Fruit fly (Drosophila melanogaster) whole organism, wandering third instar larva: ENCODE measurements around the gene Dhc62B.

Source experiments
- Dfd ChIP-seq: fragments of >200 bp; optimal IDR thresholded peaks from 2 replicates; lab custom pipeline; 2017; ENCODE audit warnings: missing biosample characterization, missing genetic modification characterization
- Hr78 ChIP-seq: fragments of >200 bp; optimal IDR thresholded peaks from 2 replicates; lab custom pipeline; 2017; ENCODE audit warnings: missing biosample characterization, missing genetic modification characterization
- fru ChIP-seq: fragments of 200-800 bp; sonication (Bioruptor generic); optimal IDR thresholded peaks from 3 replicates; lab custom pipeline; 2016; ENCODE audit warnings: missing biosample characterization, mild to moderate bottlenecking, missing genetic modification characterization
- h ChIP-seq: fragments of 200-800 bp; sonication (Bioruptor generic); optimal IDR thresholded peaks from 3 replicates; lab custom pipeline; 2016; ENCODE audit warnings: missing biosample characterization, mild to moderate bottlenecking, missing genetic modification characterization
- psq ChIP-seq: fragments of 200-800 bp; sonication (Bioruptor generic); optimal IDR thresholded peaks from 3 replicates; lab custom pipeline; 2017; ENCODE audit warnings: missing biosample characterization, mild to moderate bottlenecking, missing genetic modification characterization, moderate library complexity
- sage ChIP-seq: fragments of 200-800 bp; sonication (Bioruptor generic); optimal IDR thresholded peaks from 2 replicates; lab custom pipeline; 2016; ENCODE audit warnings: missing biosample characterization, mild to moderate bottlenecking, missing genetic modification characterization
- tai ChIP-seq: sonication (Bioruptor generic); optimal IDR thresholded peaks from 2 replicates; lab custom pipeline; 2016; ENCODE audit warnings: missing biosample characterization, missing genetic modification characterization

DNA sequence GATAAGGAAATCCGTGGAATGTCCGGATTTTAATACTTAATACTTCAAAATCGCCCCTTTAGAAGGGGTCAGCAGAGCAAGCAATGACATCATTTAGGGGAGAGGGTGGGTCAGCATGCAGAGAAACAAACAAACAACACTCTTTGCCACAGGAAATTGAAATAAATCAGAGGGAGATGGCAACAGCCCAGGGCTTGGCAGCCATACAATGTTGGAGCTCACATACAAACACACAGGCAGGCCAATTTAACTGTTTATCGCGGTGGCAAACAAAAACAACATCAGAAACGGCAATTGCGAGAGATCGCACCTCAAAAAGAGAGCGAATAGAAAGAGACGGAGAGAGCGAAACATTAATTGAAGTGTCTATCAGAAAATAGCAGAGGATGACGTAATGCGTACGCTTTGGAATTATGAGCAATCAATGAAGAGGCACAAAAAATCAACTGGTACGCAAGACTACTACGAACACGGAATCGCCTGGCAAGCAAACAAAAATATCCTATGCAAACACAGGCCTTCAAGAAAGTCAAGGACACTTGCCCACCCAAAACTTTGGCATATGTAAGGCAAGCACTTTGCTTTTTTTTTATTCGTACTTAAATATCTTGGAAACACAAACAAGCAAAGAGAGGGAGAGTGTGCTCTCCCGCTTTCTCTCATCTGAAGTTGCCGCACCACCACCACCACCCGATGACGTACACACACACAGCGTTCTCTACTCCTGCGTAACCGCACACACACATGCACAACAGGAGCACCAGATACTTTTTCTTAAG lies 22.8 kb upstream of the Dhc62B start:
- no peak for TF ChIP-seq psq (GFP tag; lab: Kevin White, UChicago)
- TF ChIP-seq sage: no peak
- TF ChIP-seq Dfd: no peak
- TF ChIP-seq Hr78: no peak
- TF ChIP-seq tai: no peak
- TF ChIP-seq h: no peak
- no peak for TF ChIP-seq fru (GFP tag; lab: Kevin White, UChicago)
